Worm (Caenorhabditis elegans): ENCODE measurements around the gene mul-1.

Gene mul-1

DNA sequence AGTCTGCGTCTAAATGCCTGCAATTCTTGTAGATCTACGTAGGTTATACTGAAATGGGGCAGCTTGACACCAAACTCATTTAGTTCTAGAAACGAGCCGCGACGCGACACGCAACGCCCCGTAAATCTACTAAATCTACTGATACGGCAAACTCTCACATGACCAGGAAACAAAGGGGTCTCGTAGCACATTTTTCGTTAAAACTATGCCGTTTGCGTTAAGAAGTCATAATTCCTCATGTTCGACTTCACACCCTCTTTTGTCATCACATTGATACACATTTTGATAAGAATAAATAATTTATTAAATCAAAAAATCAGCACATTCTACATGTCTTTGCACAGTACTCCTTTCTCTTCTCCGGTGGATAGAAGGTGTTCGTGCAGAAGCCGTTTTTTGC, 1.9 kb downstream of the mul-1 start:
- TF ChIP-seq hlh-6 (tag; optimal IDR thresholded peaks at IDR 0.05) (no peak), hlh-8 (tag; optimal IDR thresholded peaks at IDR 0.05) (no peak), fax-1 (tag; optimal IDR thresholded peaks at IDR 0.05) (no peak), ceh-19 (GFP tag; optimal IDR thresholded peaks at IDR 0.05) (no peak), ceh-2 (tag; optimal IDR thresholded peaks at IDR 0.05) (no peak), pha-4 (tag; optimal IDR thresholded peaks at IDR 0.05) (no peak), ceh-14 (tag; optimal IDR thresholded peaks at IDR 0.05) (no peak), K02D7.2 (tag; optimal IDR thresholded peaks at IDR 0.05) (no peak), elt-4 (tag; optimal IDR thresholded peaks at IDR 0.05) (no peak)

- no peak for TF ChIP-seq ztf-16 (tag; optimal IDR thresholded peaks at IDR 0.05)
- no peak for TF ChIP-seq sox-4 (tag; optimal IDR thresholded peaks at IDR 0.05)
- no peak for TF ChIP-seq rnt-1 (tag; optimal IDR thresholded peaks at IDR 0.05)
- no peak for TF ChIP-seq hlh-8 (tag; optimal IDR thresholded peaks at IDR 0.05)
- TF ChIP-seq ceh-45 (GFP tag; IDR thresholded peaks at IDR 0.05) = no peak
- no peak for TF ChIP-seq syd-9 (tag; optimal IDR thresholded peaks at IDR 0.05)
- TF ChIP-seq dve-1 (tag; optimal IDR thresholded peaks at IDR 0.05) = no peak
- TF ChIP-seq ttx-3 (tag; optimal IDR thresholded peaks at IDR 0.05) = no peak
- no peak for TF ChIP-seq pha-2 (tag; optimal IDR thresholded peaks at IDR 0.05)
- TF ChIP-seq sdc-2 (tag; optimal IDR thresholded peaks at IDR 0.05) = no peak
- no peak for TF ChIP-seq ceh-34 (tag; optimal IDR thresholded peaks at IDR 0.05)
- TF ChIP-seq F13H6.1 (tag; optimal IDR thresholded peaks at IDR 0.05) = no peak
- no peak for TF ChIP-seq madf-2 (tag; optimal IDR thresholded peaks at IDR 0.05)
- TF ChIP-seq ceh-2 (tag; optimal IDR thresholded peaks at IDR 0.05) = no peak
- no peak for TF ChIP-seq tbx-7 (tag; optimal IDR thresholded peaks at IDR 0.05)
- TF ChIP-seq unc-42 (tag; optimal IDR thresholded peaks at IDR 0.05) = no peak
- no peak for TF ChIP-seq pqm-1 (tag; optimal IDR thresholded peaks at IDR 0.05)
- TF ChIP-seq odd-2 (tag; optimal IDR thresholded peaks at IDR 0.05) = no peak
Measured at ce11 chrIV:4120263-4120662, 2.7 kb downstream of the mul-1 start, which contains the start of gene F49F1.5. Gene F49F1.5, minus strand, starts transcription at chrIV:4120415.

- no peak for TF ChIP-seq ahr-1 (tag; optimal IDR thresholded peaks at IDR 0.05)
- no peak for TF ChIP-seq pha-4 (tag; optimal IDR thresholded peaks at IDR 0.05)
- no peak for TF ChIP-seq lim-6 (tag; optimal IDR thresholded peaks at IDR 0.05)
- no peak for TF ChIP-seq npax-4 (tag; optimal IDR thresholded peaks at IDR 0.05)
Measured at ce11 chrIV:4117432-4117831, 5.5 kb downstream of the mul-1 start, which contains the start of gene drd-50. Gene drd-50, plus strand, starts transcription at chrIV:4117732.

DNA sequence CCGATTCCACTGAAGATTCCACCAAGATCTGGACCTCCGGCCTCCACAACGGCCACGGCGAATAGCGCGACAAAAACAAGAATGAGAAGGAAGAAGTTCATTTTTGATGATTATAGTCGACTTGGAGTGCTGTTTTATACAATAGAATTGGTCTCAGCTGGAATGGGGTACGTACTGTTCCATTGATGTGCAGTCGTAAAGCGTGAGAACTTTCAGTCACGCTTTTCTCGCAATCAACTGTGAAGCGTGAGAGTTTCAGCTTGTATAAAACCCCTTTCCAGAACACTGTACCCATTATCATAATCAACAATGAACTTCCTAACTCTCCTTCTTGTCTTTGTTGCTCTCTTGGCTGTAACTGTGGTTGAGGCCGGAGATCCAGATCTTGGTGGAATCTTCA, 7.3 kb downstream of the mul-1 start, which contains the start of the genes F49F1.4 and F49F1.2:
Gene F49F1.4, minus strand, starts transcription at position 101 of the 400 bp plus-strand sequence.
Gene F49F1.2, plus strand, starts transcription at position 310 of the 400 bp plus-strand sequence.
- TF ChIP-seq hlh-6 (tag; optimal IDR thresholded peaks at IDR 0.05) (no peak), ceh-24 (tag; optimal IDR thresholded peaks at IDR 0.05) (no peak), C08G9.2 (tag; optimal IDR thresholded peaks at IDR 0.05) (no peak), ceh-6 (GFP tag; optimal IDR thresholded peaks at IDR 0.05) (no peak), elt-4 (tag; optimal IDR thresholded peaks at IDR 0.05) (no peak), che-1 (tag; optimal IDR thresholded peaks at IDR 0.05) (no peak), ceh-2 (tag; optimal IDR thresholded peaks at IDR 0.05) (no peak), sox-2 (GFP tag; IDR thresholded peaks at IDR 0.05) (no peak), unc-55 (GFP tag; optimal IDR thresholded peaks at IDR 0.05) (no peak), tbx-7 (tag; optimal IDR thresholded peaks at IDR 0.05) (no peak), npax-4 (tag; optimal IDR thresholded peaks at IDR 0.05) (no peak)

DNA sequence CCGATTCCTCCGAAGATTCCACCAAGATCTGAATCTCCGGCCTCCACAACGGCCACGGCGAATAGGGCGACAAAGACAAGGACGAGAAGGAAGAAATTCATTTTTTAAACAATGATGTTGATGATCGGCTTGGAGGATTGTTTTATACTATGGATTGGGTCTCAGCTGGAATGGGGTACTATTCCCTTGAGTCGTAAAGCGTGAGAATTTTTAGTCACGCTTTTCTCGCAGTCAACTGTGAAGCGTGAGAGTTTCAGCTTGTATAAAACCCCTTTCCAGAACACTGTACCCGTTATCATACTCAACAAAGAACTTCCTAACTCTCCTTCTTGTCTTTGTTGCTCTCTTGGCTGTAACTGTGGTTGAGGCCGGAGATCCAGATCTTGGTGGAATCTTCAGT, 8.4 kb downstream of the mul-1 start, which contains the start of gene F49F1.15:
Gene F49F1.15, minus strand, starts transcription at position 101 of the 400 bp plus-strand sequence.
- TF ChIP-seq ceh-14 (tag; optimal IDR thresholded peaks at IDR 0.05) = no peak
- TF ChIP-seq hlh-8 (tag; optimal IDR thresholded peaks at IDR 0.05) = no peak
- TF ChIP-seq ceh-2 (tag; optimal IDR thresholded peaks at IDR 0.05) = no peak
- no peak for TF ChIP-seq ets-4 (tag; optimal IDR thresholded peaks at IDR 0.05)
- TF ChIP-seq fkh-10 (GFP tag; optimal IDR thresholded peaks at IDR 0.05) = no peak
- TF ChIP-seq pag-3 (tag; optimal IDR thresholded peaks at IDR 0.05; ENCODE audit: borderline replicate concordance) = no peak
- no peak for TF ChIP-seq pros-1 (tag; optimal IDR thresholded peaks at IDR 0.05)
- TF ChIP-seq pax-1 (tag; optimal IDR thresholded peaks at IDR 0.05) = no peak
- no peak for TF ChIP-seq fkh-6 (tag; optimal IDR thresholded peaks at IDR 0.05)
